Worm (Caenorhabditis elegans) whole organism, L4/young adult: ENCODE data around the gene F47D2.11.

Source experiments
- W03F9.2 ChIP-seq: fragments of 150-350 bp; optimal IDR thresholded peaks from 2 replicates; lab custom pipeline; 2014; ENCODE audit warnings: missing biosample characterization, missing genetic modification characterization
- him-1 ChIP-seq: sonication (generic microtip); optimal IDR thresholded peaks from 2 replicates; lab custom pipeline; 2016; ENCODE audit warnings: missing genotype, missing genetic modification reagents, missing genetic modification characterization, missing compliant biosample characterization

DNA sequence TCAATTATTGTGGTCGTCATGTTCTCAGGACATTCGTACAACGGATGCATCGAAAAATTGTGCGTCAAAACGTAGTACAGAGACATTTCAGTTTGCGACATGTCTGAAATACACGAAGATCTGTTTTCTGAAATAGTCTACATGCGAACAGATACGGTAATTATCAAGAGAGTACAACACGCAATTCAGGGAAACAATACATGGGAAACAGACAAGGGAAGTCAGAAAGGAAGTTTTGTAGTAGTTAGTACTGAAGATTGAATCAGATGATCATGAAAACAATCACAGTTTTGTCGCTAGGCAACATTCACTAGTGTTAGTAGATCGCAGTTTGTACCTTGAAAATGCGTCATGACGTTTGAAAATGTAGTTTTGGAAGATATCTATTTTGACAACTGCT is 45.8 kb downstream of the F47D2.11 start, which contains the start of gene srt-13:
- TF ChIP-seq him-1 (tag; lab: Kevin White, UChicago) (no peak), W03F9.2 (tag; lab: Kevin White, UChicago) (no peak)
